Fruit fly (Drosophila melanogaster) whole organism, wandering third instar larva: ENCODE data around the gene Ssu72.

ENCODE experiments used
- Abd-B ChIP-seq: fragments of >200 bp; optimal IDR thresholded peaks from 2 replicates; lab custom pipeline; 2017; ENCODE audit warnings: missing biosample characterization, missing genetic modification characterization
- CG32264 ChIP-seq: fragments of 200-800 bp; sonication (Bioruptor generic); optimal IDR thresholded peaks from 2 replicates; lab custom pipeline; 2016; ENCODE audit warnings: missing biosample characterization, missing genetic modification characterization
- CrebA ChIP-seq: fragments of 200-800 bp; sonication (Bioruptor generic); optimal IDR thresholded peaks from 2 replicates; lab custom pipeline; 2016; ENCODE audit warnings: missing biosample characterization, mild to moderate bottlenecking, missing genetic modification characterization, borderline replicate concordance
- Dif ChIP-seq: fragments of 200-275, 200-300 bp; sonication (Bioruptor generic); optimal IDR thresholded peaks from 2 replicates; lab custom pipeline; 2018; ENCODE audit warnings: missing biosample characterization, missing genetic modification characterization; ENCODE audit not compliant: partially characterized antibody
- GATAd ChIP-seq: sonication (Bioruptor generic); optimal IDR thresholded peaks from 2 replicates; lab custom pipeline; 2016; ENCODE audit warnings: missing biosample characterization, missing genetic modification characterization
- HLH106 ChIP-seq: fragments of 200-800 bp; optimal IDR thresholded peaks from 3 replicates; lab custom pipeline; 2019; ENCODE audit warnings: missing biosample characterization, mild to moderate bottlenecking, missing genetic modification characterization, moderate library complexity
- Hnf4 ChIP-seq: fragments of 200-800 bp; sonication (Bioruptor generic); optimal IDR thresholded peaks from 2 replicates; lab custom pipeline; 2016; ENCODE audit warnings: missing biosample characterization, mild to moderate bottlenecking, missing genetic modification characterization
- Hr78 ChIP-seq: fragments of >200 bp; optimal IDR thresholded peaks from 2 replicates; lab custom pipeline; 2017; ENCODE audit warnings: missing biosample characterization, missing genetic modification characterization
- Hr83 ChIP-seq: fragments of 200-300 bp; sonication (Bioruptor generic); optimal IDR thresholded peaks from 2 replicates; lab custom pipeline; 2016; ENCODE audit warnings: missing biosample characterization, mild to moderate bottlenecking, missing genetic modification characterization, moderate library complexity; ENCODE audit not compliant: poor library complexity, severe bottlenecking
- Jra ChIP-seq: sonication (Bioruptor generic); optimal IDR thresholded peaks from 2 replicates; lab custom pipeline; 2016; ENCODE audit warnings: missing biosample characterization, missing genetic modification characterization
- Myc ChIP-seq: fragments of >200 bp; optimal IDR thresholded peaks from 2 replicates; lab custom pipeline; 2017
- N ChIP-seq: fragments of >200 bp; optimal IDR thresholded peaks from 2 replicates; lab custom pipeline; 2018; ENCODE audit warnings: missing biosample characterization, missing external identifiers, missing genetic modification characterization
- Rel ChIP-seq, 2 experiments: fragments of 200-800 bp; sonication (Bioruptor generic) in 1 of 2; optimal IDR thresholded peaks; 2 replicates in 1 of 2; 3 replicates in 1 of 2; lab custom pipeline; 2016 to 2019; ENCODE audit warnings: mild to moderate bottlenecking in 2 of 2, missing biosample characterization in 2 of 2, missing genetic modification characterization in 2 of 2, moderate library complexity in 1 of 2
- Sp1 ChIP-seq: fragments of 200-800 bp; sonication (Bioruptor generic); optimal IDR thresholded peaks from 3 replicates; lab custom pipeline; 2019; ENCODE audit warnings: missing biosample characterization, mild to moderate bottlenecking, missing genetic modification characterization, moderate library complexity
- Vsx2 ChIP-seq: fragments of 200-300, 225-300 bp; sonication (Bioruptor generic); optimal IDR thresholded peaks from 2 replicates; lab custom pipeline; 2018; ENCODE audit warnings: missing biosample characterization, missing genetic modification characterization; ENCODE audit not compliant: partially characterized antibody
- br ChIP-seq: fragments of 200-800 bp; sonication (Bioruptor generic); optimal IDR thresholded peaks from 2 replicates; lab custom pipeline; 2016; ENCODE audit warnings: missing biosample characterization, missing genetic modification characterization
- dmrt93B ChIP-seq: fragments of 200-800 bp; sonication (Bioruptor generic); optimal IDR thresholded peaks from 2 replicates; lab custom pipeline; 2018; ENCODE audit warnings: missing biosample characterization, mild to moderate bottlenecking, missing genetic modification characterization
- dsf ChIP-seq: sonication (Bioruptor generic); optimal IDR thresholded peaks from 2 replicates; lab custom pipeline; 2016; ENCODE audit warnings: missing biosample characterization, missing genetic modification characterization, borderline replicate concordance
- ey ChIP-seq: fragments of 200-800 bp; sonication (Bioruptor generic); optimal IDR thresholded peaks from 2 replicates; lab custom pipeline; 2016; ENCODE audit warnings: missing biosample characterization, missing genetic modification characterization
- h ChIP-seq: fragments of 200-800 bp; sonication (Bioruptor generic); optimal IDR thresholded peaks from 3 replicates; lab custom pipeline; 2016; ENCODE audit warnings: missing biosample characterization, mild to moderate bottlenecking, missing genetic modification characterization
- lola ChIP-seq: fragments of >200 bp; optimal IDR thresholded peaks from 2 replicates; lab custom pipeline; 2017; ENCODE audit warnings: missing biosample characterization, missing genetic modification characterization
- pan ChIP-seq: fragments of >200 bp; optimal IDR thresholded peaks from 2 replicates; lab custom pipeline; 2017
- rgr ChIP-seq: fragments of 200-800 bp; sonication (Bioruptor generic); optimal IDR thresholded peaks from 3 replicates; lab custom pipeline; 2016; ENCODE audit warnings: missing biosample characterization, mild to moderate bottlenecking, missing genetic modification characterization
- sage ChIP-seq: fragments of 200-800 bp; sonication (Bioruptor generic); optimal IDR thresholded peaks from 2 replicates; lab custom pipeline; 2016; ENCODE audit warnings: missing biosample characterization, mild to moderate bottlenecking, missing genetic modification characterization
- sv ChIP-seq: fragments of 200-800 bp; sonication (Bioruptor generic); optimal IDR thresholded peaks from 3 replicates; lab custom pipeline; 2016; ENCODE audit warnings: missing biosample characterization, missing genetic modification characterization
- tai ChIP-seq: sonication (Bioruptor generic); optimal IDR thresholded peaks from 2 replicates; lab custom pipeline; 2016; ENCODE audit warnings: missing biosample characterization, missing genetic modification characterization
- usp ChIP-seq: fragments of >200 bp; optimal IDR thresholded peaks from 2 replicates; lab custom pipeline; 2017; ENCODE audit warnings: missing biosample characterization, missing genetic modification characterization
- woc ChIP-seq: sonication (Bioruptor generic); optimal IDR thresholded peaks from 2 replicates; lab custom pipeline; 2016; ENCODE audit warnings: missing biosample characterization, mild to moderate bottlenecking, missing genetic modification characterization

Ssu72 gene

DNA sequence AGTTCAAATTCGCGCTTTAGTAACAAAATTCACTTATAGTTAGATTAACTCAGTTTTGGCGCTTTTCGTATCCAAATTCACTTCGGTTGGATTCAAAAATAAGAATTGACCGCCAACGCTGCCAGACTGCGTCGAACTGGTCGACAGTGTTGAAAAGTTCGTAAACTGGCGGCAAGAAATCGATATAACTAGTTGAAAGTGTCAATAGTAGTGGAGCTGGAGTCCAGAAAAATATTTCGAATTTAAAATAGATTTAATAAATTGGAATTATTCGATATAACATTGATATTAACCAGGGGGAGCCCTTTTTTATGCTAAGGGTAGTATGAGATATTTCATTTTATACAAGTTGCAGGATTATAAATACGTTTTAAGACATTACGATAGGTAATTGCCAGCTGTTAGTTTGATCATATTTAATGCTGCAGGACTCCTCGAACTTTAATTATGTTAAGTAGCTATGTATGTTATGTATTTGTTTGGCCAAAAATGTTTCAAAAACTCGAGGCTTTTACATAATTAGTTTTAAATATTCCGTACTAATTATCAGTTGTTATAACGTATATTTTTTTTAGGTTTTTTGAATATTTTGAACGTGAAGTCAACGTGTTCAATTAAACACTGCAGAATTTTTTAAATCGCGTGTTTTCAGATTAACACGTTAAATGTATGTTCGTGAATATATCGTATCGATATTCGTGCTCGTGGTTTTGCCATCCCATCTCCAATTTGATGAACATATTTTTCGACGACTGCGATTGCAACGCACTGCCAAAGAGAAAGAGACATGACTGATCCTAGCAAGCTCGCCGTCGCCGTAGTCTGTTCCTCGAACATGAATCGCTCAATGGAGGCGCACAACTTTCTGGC is at the start of gene Ssu72, which contains the start of gene CG14223:
TSS of gene Ssu72 (plus strand) at position 703 of the 870 bp plus-strand sequence.
TSS of gene CG14223 (minus strand) at position 113 of the 870 bp plus-strand sequence.
- TF ChIP-seq ey = no peak
- TF ChIP-seq Myc (lab: Kevin White, UChicago) = no peak
- no peak for TF ChIP-seq Sp1 (GFP tag; lab: Kevin White, UChicago)
- TF ChIP-seq Hnf4 (GFP tag; lab: Kevin White, UChicago) = peak; percentile 15
- no peak for TF ChIP-seq sv
- no peak for TF ChIP-seq N
- no peak for TF ChIP-seq CrebA (GFP tag; lab: Kevin White, UChicago)
- TF ChIP-seq Hr83 (GFP tag; lab: Kevin White, UChicago) = no peak
- TF ChIP-seq woc (GFP tag; lab: Kevin White, UChicago) = peak; percentile 6
- TF ChIP-seq dsf (GFP tag; lab: Kevin White, UChicago) = no peak
- no peak for TF ChIP-seq Vsx2 (GFP tag; lab: Kevin White, UChicago)

DNA sequence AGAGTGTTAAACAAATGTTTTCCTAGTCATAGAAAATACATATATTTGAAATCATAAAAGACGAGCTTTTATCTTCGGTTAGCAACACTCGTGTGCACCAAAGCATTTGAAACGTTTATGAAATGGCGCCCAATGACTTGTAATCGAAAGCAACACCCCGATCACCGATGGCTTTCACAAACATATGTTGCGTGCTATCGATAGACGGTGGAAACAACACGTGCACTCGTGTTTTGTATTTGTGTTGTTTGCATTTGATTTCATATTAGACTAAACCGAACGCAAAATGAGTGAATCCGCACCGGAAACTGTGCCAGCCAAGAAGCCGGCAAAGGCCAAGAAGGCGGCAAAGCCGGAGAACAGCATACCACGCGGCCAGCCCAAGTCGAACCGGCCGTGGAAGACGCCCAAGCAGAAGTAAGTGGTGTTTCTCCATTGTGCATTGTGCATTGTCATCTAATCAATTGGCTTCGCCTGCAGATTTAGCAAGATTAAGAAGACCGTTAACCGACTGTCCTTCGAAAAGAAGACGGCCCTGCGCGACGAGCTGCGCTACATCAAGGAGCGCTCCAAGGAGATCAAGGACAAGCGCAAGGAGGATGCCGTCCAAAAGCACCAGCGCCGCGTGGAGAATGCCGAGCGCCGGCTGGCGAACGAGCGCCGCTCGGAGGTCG is 48.2 kb upstream of the Ssu72 start, which contains the start of gene CG14210:
TSS of gene CG14210 (plus strand) at position 207 of the 674 bp plus-strand sequence.
- TF ChIP-seq sv (no peak), Hnf4 (GFP tag; lab: Kevin White, UChicago) (no peak), usp (GFP tag; lab: Kevin White, UChicago) (no peak), Rel (GFP tag; optimal IDR thresholded peaks at IDR 0.05; lab: Kevin White, UChicago) (no peak), Rel (tag; optimal IDR thresholded peaks at IDR 0.05; lab: Kevin White, UChicago) (no peak), tai (no peak), Vsx2 (GFP tag; lab: Kevin White, UChicago) (no peak), sage (GFP tag; lab: Kevin White, UChicago) (no peak), rgr (GFP tag; lab: Kevin White, UChicago) (no peak), lola (GFP tag; lab: Kevin White, UChicago) (no peak), Myc (lab: Kevin White, UChicago) (no peak), ey (no peak), Hr78 (GFP tag; lab: Kevin White, UChicago) (no peak), Sp1 (GFP tag; lab: Kevin White, UChicago) (no peak), br (GFP tag; lab: Kevin White, UChicago) (no peak), CrebA (GFP tag; lab: Kevin White, UChicago) (no peak)

- no peak for TF ChIP-seq HLH106 (tag; lab: Kevin White, UChicago)
- no peak for TF ChIP-seq CrebA (GFP tag; lab: Kevin White, UChicago)
- no peak for TF ChIP-seq tai
- no peak for TF ChIP-seq Myc (lab: Kevin White, UChicago)
- TF ChIP-seq Abd-B = no peak
- no peak for TF ChIP-seq dmrt93B (GFP tag; lab: Kevin White, UChicago)
- TF ChIP-seq Rel (GFP tag; optimal IDR thresholded peaks at IDR 0.05; lab: Kevin White, UChicago) = no peak
- TF ChIP-seq Rel (tag; optimal IDR thresholded peaks at IDR 0.05; lab: Kevin White, UChicago) = no peak
- TF ChIP-seq Hnf4 (GFP tag; lab: Kevin White, UChicago) = no peak
- TF ChIP-seq GATAd = no peak
- no peak for TF ChIP-seq CG32264 (GFP tag; lab: Kevin White, UChicago)
- TF ChIP-seq woc (GFP tag; lab: Kevin White, UChicago) = no peak
- TF ChIP-seq Jra = no peak
- TF ChIP-seq Dif = no peak
Observed at dm6 chrX:19618183-19618740, 46.1 kb upstream of the Ssu72 start, which contains the start of the genes Pstk and Tim9b. Pstk (minus strand) TSS chrX:19618537. Tim9b (minus strand) TSS chrX:19618537.

dm6 chrX:19621145-19621544 is 43.2 kb upstream of the Ssu72 start, which contains the start of gene CG14221:
CG14221 (minus strand) TSS chrX:19621245.
- TF ChIP-seq CG32264 (GFP tag; lab: Kevin White, UChicago) = no peak
- TF ChIP-seq h (GFP tag; lab: Kevin White, UChicago) = no peak
- no peak for TF ChIP-seq ey
- no peak for TF ChIP-seq pan
- no peak for TF ChIP-seq CrebA (GFP tag; lab: Kevin White, UChicago)
- no peak for TF ChIP-seq Rel (GFP tag; optimal IDR thresholded peaks at IDR 0.05; lab: Kevin White, UChicago)
- TF ChIP-seq Rel (tag; optimal IDR thresholded peaks at IDR 0.05; lab: Kevin White, UChicago) = no peak
